Fruit fly (Drosophila melanogaster) whole organism, pupa: ENCODE results near the gene CG11983.

Experiments used
- CG10348 ChIP-seq: fragments of 200-800 bp; sonication (Bioruptor generic); IDR thresholded peaks from 2 replicates; pipeline ENCODE4 v1.3.6; 2022; ENCODE audit warnings: missing biosample characterization, missing genetic modification characterization
- CG12605 ChIP-seq: fragments of 200-800 bp; sonication (Bioruptor generic); IDR thresholded peaks from 2 replicates; pipeline ENCODE4 v1.3.6; 2022; ENCODE audit warnings: missing biosample characterization, missing genetic modification characterization
- CG13204 ChIP-seq: fragments of 200-800 bp; sonication (Bioruptor generic); optimal IDR thresholded peaks from 2 replicates; lab custom pipeline; 2018; ENCODE audit warnings: missing biosample characterization, mild to moderate bottlenecking, missing genetic modification characterization, moderate library complexity
- CG14655 ChIP-seq: fragments of 200-800 bp; sonication (Bioruptor generic); optimal IDR thresholded peaks from 3 replicates; lab custom pipeline; 2017; ENCODE audit warnings: mild to moderate bottlenecking, missing biosample characterization, missing genetic modification reagents, missing genetic modification characterization
- CG15710 ChIP-seq: fragments of 200-800 bp; sonication (Bioruptor generic); optimal IDR thresholded peaks from 2 replicates; lab custom pipeline; 2018; ENCODE audit warnings: missing biosample characterization, mild to moderate bottlenecking, missing genetic modification characterization, moderate library complexity
- CG17806 ChIP-seq: fragments of 200-800 bp; sonication (Bioruptor generic); optimal IDR thresholded peaks from 2 replicates; lab custom pipeline; 2018; ENCODE audit warnings: missing biosample characterization, mild to moderate bottlenecking, missing genetic modification characterization, moderate library complexity
- CG32121 ChIP-seq: fragments of 200-800 bp; sonication (Bioruptor generic); IDR thresholded peaks from 2 replicates; pipeline ENCODE4 v1.3.6; 2022; ENCODE audit warnings: missing biosample characterization, missing genetic modification characterization
- CG34367 ChIP-seq: fragments of 200-800 bp; sonication (Bioruptor generic); optimal IDR thresholded peaks from 2 replicates; lab custom pipeline; 2018; ENCODE audit warnings: missing biosample characterization, mild to moderate bottlenecking, missing genetic modification characterization
- CG4496 ChIP-seq: fragments of 200-800 bp; sonication (Bioruptor generic); IDR thresholded peaks from 3 replicates; pipeline ENCODE4 v1.3.6; 2022; ENCODE audit warnings: missing biosample characterization, missing genetic modification characterization
- CG9948 ChIP-seq: fragments of 200-800 bp; sonication (Bioruptor generic); optimal IDR thresholded peaks from 2 replicates; lab custom pipeline; 2018; ENCODE audit warnings: missing biosample characterization, mild to moderate bottlenecking, missing genetic modification characterization, moderate library complexity
- D1 ChIP-seq: fragments of 200-800 bp; sonication (Bioruptor generic); optimal IDR thresholded peaks from 2 replicates; lab custom pipeline; 2018; ENCODE audit warnings: missing biosample characterization, mild to moderate bottlenecking, missing genetic modification characterization, moderate library complexity
- EcR ChIP-seq: fragments of 200-800 bp; sonication (Bioruptor generic); optimal IDR thresholded peaks from 3 replicates; lab custom pipeline; 2019; ENCODE audit warnings: missing biosample characterization, missing genetic modification characterization, mild to moderate bottlenecking, moderate library complexity, missing genetic modification reagents
- Ets98B ChIP-seq: fragments of 200-800 bp; sonication (Bioruptor generic); IDR thresholded peaks from 2 replicates; pipeline ENCODE4 v1.3.6; 2022; ENCODE audit warnings: missing biosample characterization, missing genetic modification characterization
- Pif1B ChIP-seq: fragments of 200-800 bp; sonication (Bioruptor generic); optimal IDR thresholded peaks from 3 replicates; lab custom pipeline; 2016; ENCODE audit warnings: missing biosample characterization, missing genetic modification characterization
- Snoo ChIP-seq: fragments of 200-800 bp; sonication (Bioruptor generic); optimal IDR thresholded peaks from 3 replicates; lab custom pipeline; 2017; ENCODE audit warnings: missing biosample characterization, mild to moderate bottlenecking, missing genetic modification characterization, inconsistent platforms
- fd96Ca ChIP-seq: fragments of 200-800 bp; sonication (Bioruptor generic); IDR thresholded peaks from 3 replicates; pipeline ENCODE4 v1.3.6; 2022; ENCODE audit warnings: missing biosample characterization, missing genetic modification characterization
- rn ChIP-seq: fragments of 200-800 bp; sonication (Bioruptor generic); IDR thresholded peaks from 2 replicates; pipeline ENCODE4 v1.3.6; 2022; ENCODE audit warnings: missing biosample characterization, missing genetic modification characterization

Gene CG11983

DNA sequence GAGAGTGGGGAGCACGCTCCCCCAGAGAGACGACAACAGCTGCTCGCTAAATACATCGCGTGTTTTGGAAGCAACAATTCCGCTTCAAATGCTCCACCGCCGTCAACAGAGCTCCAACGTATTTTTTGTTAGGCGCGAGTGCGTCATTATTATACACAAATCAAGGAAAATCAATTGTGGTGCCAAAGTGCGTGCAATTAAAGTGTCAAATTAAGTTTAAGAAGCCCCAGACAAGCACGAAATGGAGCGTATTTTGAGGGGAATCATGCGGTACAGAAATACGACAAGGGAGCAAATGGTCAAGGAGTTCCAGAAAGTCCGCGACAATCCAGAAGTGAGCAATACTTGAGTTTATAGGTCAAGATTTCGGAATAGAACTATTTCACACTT lies 27.4 kb upstream of the CG11983 start, which contains the start of gene CAHbeta:
Gene CAHbeta (plus strand): TSS at position 85 of the 390 bp plus-strand sequence.
- no peak for TF ChIP-seq fd96Ca (GFP tag; lab: Robert Waterston, UW)
- TF ChIP-seq Pif1B (GFP tag; lab: Kevin White, UChicago): no peak
- no peak for TF ChIP-seq EcR (GFP tag; lab: Kevin White, UChicago)
- peak; percentile 42; the same call in 1 of the 2 replicates for TF ChIP-seq Ets98B (GFP tag; lab: Robert Waterston, UW)
- TF ChIP-seq CG12605 (GFP tag; lab: Robert Waterston, UW): peak; percentile 58
- no peak for TF ChIP-seq Snoo (tag; lab: Kevin White, UChicago)
- TF ChIP-seq, all 21 proteins: peak for 2

DNA sequence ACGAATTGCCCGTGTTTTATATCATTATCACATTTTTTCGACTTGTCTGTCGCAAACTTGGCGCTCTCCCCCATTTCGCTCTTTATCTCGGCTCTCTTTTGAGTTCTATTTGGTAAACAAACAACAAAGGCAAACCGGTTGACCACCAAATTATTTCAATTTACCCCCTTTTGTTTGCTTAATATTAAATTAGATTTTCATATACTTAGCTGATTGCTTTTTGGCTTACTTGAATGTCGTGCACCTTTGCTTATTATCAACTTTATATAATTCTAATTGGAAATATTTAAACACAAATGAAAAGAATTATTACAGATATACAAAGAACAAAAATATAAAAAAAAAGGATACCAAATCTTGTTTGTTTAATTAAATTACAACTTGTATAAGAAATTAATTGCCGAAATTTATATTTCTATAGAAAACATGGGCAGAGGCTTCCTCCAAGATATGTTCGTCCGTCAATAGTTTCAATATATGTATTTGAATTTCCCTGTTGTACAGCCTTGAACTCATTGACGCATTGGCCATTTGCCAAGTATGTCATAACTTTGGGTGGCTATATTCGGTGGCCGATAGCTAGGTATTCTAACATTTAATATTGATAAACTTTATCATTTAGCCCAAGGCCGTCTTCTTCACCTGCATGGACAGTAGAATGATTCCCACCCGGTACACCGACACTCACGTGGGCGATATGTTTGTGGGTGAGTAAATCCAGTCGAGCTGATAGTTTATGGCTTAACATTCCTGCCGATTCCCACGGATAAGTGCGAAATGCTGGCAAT lies 26.7 kb upstream of the CG11983 start:
- TF ChIP-seq Snoo (tag; lab: Kevin White, UChicago): no peak
- no peak for TF ChIP-seq CG15710 (tag; lab: Kevin White, UChicago)
- no peak for TF ChIP-seq CG17806 (tag; lab: Kevin White, UChicago)
- TF ChIP-seq Ets98B (GFP tag; lab: Robert Waterston, UW): no peak
- no peak for TF ChIP-seq CG4496 (GFP tag; lab: Robert Waterston, UW)

DNA sequence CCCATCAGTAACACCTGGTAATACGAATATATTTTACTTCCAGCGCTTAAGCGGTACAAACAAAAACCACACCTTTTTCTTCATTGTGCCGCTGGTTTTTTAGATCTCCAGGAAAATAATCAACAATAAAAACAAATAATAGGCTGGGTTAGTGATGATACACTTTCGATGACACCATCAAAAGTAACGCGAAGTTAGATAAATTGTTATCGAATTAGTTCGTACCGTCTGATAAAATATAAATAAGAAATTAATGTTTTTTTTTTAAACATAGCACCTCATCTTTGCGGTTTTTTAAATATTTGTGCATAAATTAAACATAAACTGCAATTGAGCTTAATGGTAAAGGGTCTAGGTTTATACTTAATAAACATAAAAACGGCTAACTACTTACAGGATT lies 24.0 kb upstream of the CG11983 start, which contains the start of gene RagA-B:
Gene RagA-B (minus strand): TSS at position 175 of the 400 bp plus-strand sequence.
- TF ChIP-seq CG12605 (GFP tag; lab: Robert Waterston, UW) (no peak), CG34367 (tag; lab: Kevin White, UChicago) (no peak), D1 (tag; lab: Kevin White, UChicago) (no peak), Pif1B (GFP tag; lab: Kevin White, UChicago) (no peak), CG32121 (GFP tag; lab: Robert Waterston, UW) (no peak), Ets98B (GFP tag; lab: Robert Waterston, UW) (no peak), EcR (GFP tag; lab: Kevin White, UChicago) (no peak)

DNA sequence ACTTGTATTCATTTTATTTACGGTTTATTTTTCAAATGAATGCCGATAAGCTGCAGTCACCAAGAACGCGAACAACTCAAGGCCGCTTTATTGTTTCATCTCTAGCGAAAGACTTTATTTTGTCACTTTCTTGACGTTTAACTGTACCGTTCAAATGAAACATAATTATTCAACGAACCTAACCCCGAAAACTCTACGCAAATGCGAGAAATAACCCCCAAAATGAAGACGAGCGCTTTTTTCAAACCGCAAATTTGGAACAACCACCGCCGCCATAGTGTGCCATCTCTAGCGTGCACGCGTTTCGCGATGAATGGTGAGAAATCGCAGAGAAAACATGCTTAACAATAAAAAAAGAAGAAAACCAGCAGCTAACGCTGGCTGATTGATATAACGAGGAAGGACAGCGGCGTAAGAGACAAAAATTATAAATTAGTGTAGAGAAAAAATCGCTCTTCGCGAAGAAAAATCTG lies 23.5 kb upstream of the CG11983 start, which contains the start of gene CG11970:
Gene CG11970 (plus strand): TSS at position 117 of the 473 bp plus-strand sequence.
- no peak for TF ChIP-seq Pif1B (GFP tag; lab: Kevin White, UChicago)

DNA sequence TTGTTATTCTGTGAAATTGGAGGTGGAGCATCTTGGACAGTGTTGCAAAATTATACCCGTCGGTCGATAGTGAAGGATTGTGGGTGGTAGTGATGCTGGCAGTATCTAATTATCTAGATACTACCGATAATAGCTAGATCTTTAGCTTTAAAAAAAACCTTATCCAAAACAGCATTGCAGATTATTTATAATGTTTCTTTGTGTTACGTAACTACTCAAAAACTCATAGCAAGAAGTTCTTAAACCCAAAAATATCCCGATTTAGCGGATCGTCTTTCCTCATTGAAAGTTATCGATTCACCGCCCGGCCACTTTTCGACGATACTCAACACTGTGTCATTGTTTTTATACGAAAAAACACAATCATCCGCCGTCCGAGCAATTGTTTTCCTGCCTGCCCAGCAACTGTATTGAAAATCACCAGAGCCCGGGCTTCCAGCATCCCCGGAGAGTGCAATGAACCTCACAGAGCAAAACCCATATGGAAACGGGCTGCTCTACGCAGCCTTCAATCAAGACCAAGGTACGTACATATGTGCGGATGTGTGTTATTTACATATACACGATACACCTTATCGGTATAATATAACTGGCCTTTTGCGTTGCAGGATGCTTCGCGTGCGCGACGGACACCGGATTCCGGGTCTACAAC lies 15.1 kb upstream of the CG11983 start, which contains the start of gene CG11975:
Gene CG11975 (plus strand): TSS at position 326 of the 652 bp plus-strand sequence.
- TF ChIP-seq CG9948: peak; percentile 34
- no peak for TF ChIP-seq rn (GFP tag; lab: Robert Waterston, UW)
- TF ChIP-seq Snoo (tag; lab: Kevin White, UChicago): peak; percentile 52
- no peak for TF ChIP-seq D1 (tag; lab: Kevin White, UChicago)
- TF ChIP-seq CG17806 (tag; lab: Kevin White, UChicago): peak; percentile 20
- peak; percentile 39; the same call in 1 of the 2 replicates for TF ChIP-seq CG32121 (GFP tag; lab: Robert Waterston, UW)
- peak; percentile 60; the same call in 1 of the 3 replicates for TF ChIP-seq CG4496 (GFP tag; lab: Robert Waterston, UW)
- peak; percentile 62 for TF ChIP-seq CG15710 (tag; lab: Kevin White, UChicago)
- TF ChIP-seq fd96Ca (GFP tag; lab: Robert Waterston, UW): peak; percentile 47; the same call in 1 of the 3 replicates
- peak; percentile 69 for TF ChIP-seq EcR (GFP tag; lab: Kevin White, UChicago)

DNA sequence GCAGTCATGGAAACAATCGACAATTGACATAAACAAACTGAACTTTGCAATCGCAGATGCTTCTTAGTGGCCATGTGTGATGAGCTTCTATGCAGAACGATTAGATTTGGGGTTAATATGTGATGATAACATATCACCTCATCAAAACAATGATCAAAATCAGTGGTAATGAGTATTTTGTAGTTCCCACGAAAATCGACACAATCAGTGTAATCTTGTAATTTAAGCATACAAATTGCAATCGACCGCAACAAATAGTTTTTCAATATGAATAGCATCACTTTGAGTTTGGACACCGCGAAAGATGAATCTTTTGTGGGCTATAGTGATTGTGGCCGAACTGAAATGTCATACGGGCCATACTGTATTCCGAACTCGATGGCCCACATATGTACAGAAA lies 10.7 kb upstream of the CG11983 start, which contains the start of gene CG11977:
Gene CG11977 (plus strand): TSS at position 301 of the 400 bp plus-strand sequence.
- TF ChIP-seq fd96Ca (GFP tag; lab: Robert Waterston, UW): no peak
- no peak for TF ChIP-seq CG13204 (GFP tag; lab: Kevin White, UChicago)
- TF ChIP-seq Ets98B (GFP tag; lab: Robert Waterston, UW): no peak
- TF ChIP-seq Snoo (tag; lab: Kevin White, UChicago): no peak
- no peak for TF ChIP-seq CG12605 (GFP tag; lab: Robert Waterston, UW)
- TF ChIP-seq CG4496 (GFP tag; lab: Robert Waterston, UW): no peak
- no peak for TF ChIP-seq CG34367 (tag; lab: Kevin White, UChicago)
- TF ChIP-seq rn (GFP tag; lab: Robert Waterston, UW): no peak
- no peak for TF ChIP-seq CG10348 (GFP tag; lab: Robert Waterston, UW)

DNA sequence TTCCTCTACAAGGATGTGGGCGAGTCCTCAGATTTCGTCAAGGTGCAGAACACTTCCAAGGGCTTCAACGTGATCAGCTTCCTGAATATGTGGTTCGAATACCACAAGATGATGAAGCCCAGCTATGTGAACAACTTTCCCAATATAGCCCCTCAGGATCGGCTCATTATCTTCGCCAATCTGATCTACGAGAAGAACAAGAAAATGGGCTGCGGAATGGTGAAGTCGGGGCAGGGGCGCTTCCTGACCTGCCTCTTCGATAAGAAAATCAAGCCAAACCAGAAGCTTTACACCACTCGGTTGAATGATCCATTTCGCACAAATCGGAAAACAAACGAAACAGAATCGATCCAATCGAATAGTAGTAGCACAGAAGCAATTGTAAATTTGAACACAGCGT lies 9.9 kb upstream of the CG11983 start:
- no peak for TF ChIP-seq fd96Ca (GFP tag; lab: Robert Waterston, UW)
- no peak for TF ChIP-seq CG14655 (GFP tag; lab: Kevin White, UChicago)
